Fruit fly (Drosophila melanogaster): ENCODE data around the gene kay.
A peak's percentile ranks its signal among the peaks of the same experiment; 100 is the strongest.

kay gene

dm6 chr3R:29775755-29776686, 10.2 kb downstream of the kay start:
- TF ChIP-seq usp (GFP tag; optimal IDR thresholded peaks at IDR 0.05) (no peak), CG8478 (optimal IDR thresholded peaks at IDR 0.05) (no peak), pan (optimal IDR thresholded peaks at IDR 0.05) (no peak), Dll (optimal IDR thresholded peaks at IDR 0.05) (no peak), psq (optimal IDR thresholded peaks at IDR 0.05) (no peak), EcR (GFP tag; optimal IDR thresholded peaks at IDR 0.05) (no peak)

DNA sequence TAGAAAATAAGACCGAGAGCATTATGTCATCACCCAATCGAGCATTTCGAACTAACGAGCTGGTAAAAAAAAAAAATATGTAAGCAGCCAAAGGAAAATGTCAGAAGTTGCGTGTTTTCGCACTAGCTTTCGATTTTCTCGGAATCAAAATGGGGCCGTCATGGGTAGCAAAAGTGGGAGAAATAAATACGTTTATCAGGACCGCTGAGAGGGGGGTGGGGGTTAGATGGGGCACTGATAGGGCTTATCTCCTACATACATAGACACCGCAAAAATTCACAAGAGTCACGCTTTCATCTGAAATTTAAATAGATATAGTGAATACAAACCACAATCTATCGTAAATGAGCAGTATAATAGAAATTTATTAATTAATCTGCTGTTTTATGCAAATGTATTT, 11.4 kb downstream of the kay start:
- no peak for TF ChIP-seq usp (GFP tag; optimal IDR thresholded peaks at IDR 0.05)
- no peak for TF ChIP-seq CG8478 (optimal IDR thresholded peaks at IDR 0.05)
- no peak for TF ChIP-seq psq (optimal IDR thresholded peaks at IDR 0.05)
- no peak for TF ChIP-seq pan (optimal IDR thresholded peaks at IDR 0.05)

DNA sequence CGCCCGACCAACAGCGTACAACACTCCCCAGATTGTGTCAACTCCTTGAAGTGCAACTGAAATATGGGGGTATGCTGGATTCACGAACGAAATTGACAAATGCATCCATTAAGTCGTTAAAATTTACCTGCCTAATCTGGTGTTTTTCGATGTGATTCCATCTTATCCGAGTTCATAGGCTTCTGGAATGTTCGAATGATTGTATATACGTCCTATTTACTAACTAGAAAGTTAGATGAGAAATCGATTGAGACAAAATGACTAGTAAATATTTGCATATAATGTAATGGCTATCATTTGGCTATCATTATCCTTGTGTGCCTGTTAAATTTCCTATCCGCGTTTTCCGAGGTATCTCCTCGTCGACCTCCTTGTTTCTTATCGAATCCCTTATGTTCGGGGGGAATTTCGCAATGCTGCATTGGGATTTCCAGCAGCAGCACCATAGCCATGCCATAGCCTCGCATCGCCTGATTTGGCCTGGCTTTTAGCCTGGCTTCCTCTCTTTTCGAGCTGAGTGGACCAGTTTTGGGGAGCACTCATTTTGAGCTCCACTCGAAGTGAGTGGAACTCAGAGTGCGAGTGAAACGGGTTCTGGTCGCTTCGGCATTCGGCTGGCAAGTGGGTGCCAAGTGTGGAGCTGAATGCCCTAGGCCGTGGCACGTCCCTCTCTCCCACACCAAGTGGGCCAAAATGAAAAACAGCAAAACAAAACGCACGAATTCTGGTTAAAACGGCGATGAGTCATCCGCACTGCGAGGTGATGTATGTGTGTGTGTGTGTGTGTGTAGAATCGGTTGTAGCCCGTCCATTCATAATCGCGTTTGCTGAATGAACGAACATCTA, 12.6 kb downstream of the kay start:
- TF ChIP-seq EcR (GFP tag; optimal IDR thresholded peaks at IDR 0.05) (peak in 1 of 2 experiments; percentile 0), usp (GFP tag; optimal IDR thresholded peaks at IDR 0.05) (no peak), pan (optimal IDR thresholded peaks at IDR 0.05) (peak; percentile 93)

DNA sequence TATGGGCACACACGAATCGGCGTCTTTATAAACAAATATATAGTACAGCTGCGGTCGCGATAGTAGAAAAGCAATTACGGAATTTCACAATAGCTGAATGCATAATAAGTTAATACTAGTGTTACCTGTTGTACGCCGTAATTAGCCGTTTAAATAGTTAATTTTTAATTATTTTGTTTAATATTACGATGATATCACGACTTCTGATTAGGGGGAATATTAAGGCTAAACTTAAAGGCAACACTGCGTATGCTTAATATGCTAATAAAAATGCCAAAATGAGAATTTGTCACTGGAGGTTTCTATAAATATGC, 13.1 kb downstream of the kay start:
- no peak for TF ChIP-seq psq (optimal IDR thresholded peaks at IDR 0.05)
- TF ChIP-seq EcR (GFP tag; optimal IDR thresholded peaks at IDR 0.05), result no peak
- TF ChIP-seq CG8478 (optimal IDR thresholded peaks at IDR 0.05), result no peak
- no peak for TF ChIP-seq Dll (optimal IDR thresholded peaks at IDR 0.05)
- TF ChIP-seq usp (GFP tag; optimal IDR thresholded peaks at IDR 0.05), result no peak
- no peak for TF ChIP-seq pan (optimal IDR thresholded peaks at IDR 0.05)

- TF ChIP-seq CG8478 (optimal IDR thresholded peaks at IDR 0.05), result no peak
- TF ChIP-seq usp (GFP tag; optimal IDR thresholded peaks at IDR 0.05), result no peak
- no peak for TF ChIP-seq Dll (optimal IDR thresholded peaks at IDR 0.05)
- TF ChIP-seq psq (optimal IDR thresholded peaks at IDR 0.05), result no peak
- TF ChIP-seq pan (optimal IDR thresholded peaks at IDR 0.05), result no peak
- no peak for TF ChIP-seq EcR (GFP tag; optimal IDR thresholded peaks at IDR 0.05)
Measured at dm6 chr3R:29780402-29781029, 14.7 kb downstream of the kay start, which contains the start of gene fig. Gene fig (minus strand): TSS chr3R:29780452.

- TF ChIP-seq Dll (optimal IDR thresholded peaks at IDR 0.05), result no peak
- TF ChIP-seq usp (GFP tag; optimal IDR thresholded peaks at IDR 0.05), result no peak
- TF ChIP-seq psq (optimal IDR thresholded peaks at IDR 0.05), result no peak
- TF ChIP-seq pan (optimal IDR thresholded peaks at IDR 0.05), result no peak
- TF ChIP-seq CG8478 (optimal IDR thresholded peaks at IDR 0.05), result no peak
- no peak for TF ChIP-seq EcR (GFP tag; optimal IDR thresholded peaks at IDR 0.05)
Measured at dm6 chr3R:29781874-29782273, 16.1 kb downstream of the kay start.

DNA sequence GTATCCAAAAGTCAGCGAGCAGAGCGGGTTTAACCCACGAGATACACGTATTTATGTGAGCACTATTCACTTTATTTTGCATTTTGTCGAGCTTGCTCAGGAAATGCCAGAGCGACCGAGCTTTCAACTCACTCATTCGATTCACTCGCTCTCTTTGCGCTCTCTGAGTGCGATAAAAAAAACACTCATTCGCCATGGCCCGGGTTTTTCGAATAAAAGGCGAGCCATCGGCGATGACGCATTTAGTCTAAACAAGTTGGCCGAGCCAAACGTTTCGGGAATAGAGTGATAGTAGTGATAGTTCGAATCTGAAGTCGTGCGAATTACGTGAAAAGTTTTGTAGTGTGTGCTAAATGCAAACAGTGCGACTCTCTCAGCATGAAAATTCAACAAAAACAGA, 16.6 kb downstream of the kay start:
- TF ChIP-seq Dll (optimal IDR thresholded peaks at IDR 0.05), result peak; percentile 75
- TF ChIP-seq usp (GFP tag; optimal IDR thresholded peaks at IDR 0.05), result no peak

dm6 chr3R:29783210-29783609, 17.4 kb downstream of the kay start:
- TF ChIP-seq Dll (optimal IDR thresholded peaks at IDR 0.05), result no peak
- TF ChIP-seq usp (GFP tag; optimal IDR thresholded peaks at IDR 0.05), result no peak
- TF ChIP-seq EcR (GFP tag; optimal IDR thresholded peaks at IDR 0.05), result no peak
- no peak for TF ChIP-seq pan (optimal IDR thresholded peaks at IDR 0.05)
- TF ChIP-seq psq (optimal IDR thresholded peaks at IDR 0.05), result no peak
- no peak for TF ChIP-seq CG8478 (optimal IDR thresholded peaks at IDR 0.05)

DNA sequence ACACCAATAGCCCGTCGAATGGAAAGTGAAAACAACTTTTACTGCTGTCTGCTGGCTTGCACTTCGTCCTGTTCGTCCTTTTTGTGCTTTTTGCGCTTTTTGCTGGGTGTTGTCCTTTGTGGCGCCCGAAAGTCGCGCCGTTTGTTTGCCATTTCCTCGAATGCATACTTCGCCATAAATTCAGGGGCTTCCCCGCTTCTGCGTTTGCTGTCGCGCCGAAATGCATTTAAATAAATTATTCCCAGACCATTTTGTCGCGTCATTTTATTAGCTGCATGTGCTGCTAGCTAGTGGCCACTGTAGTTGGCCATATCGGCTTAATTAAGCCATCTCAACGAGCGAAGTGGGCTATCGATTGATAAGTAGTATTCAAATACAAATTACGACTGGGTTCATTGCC, 19.4 kb downstream of the kay start:
- TF ChIP-seq Dll (optimal IDR thresholded peaks at IDR 0.05), result no peak
- no peak for TF ChIP-seq EcR (GFP tag; optimal IDR thresholded peaks at IDR 0.05)
- TF ChIP-seq pan (optimal IDR thresholded peaks at IDR 0.05), result no peak
- no peak for TF ChIP-seq psq (optimal IDR thresholded peaks at IDR 0.05)
- no peak for TF ChIP-seq usp (GFP tag; optimal IDR thresholded peaks at IDR 0.05)
- TF ChIP-seq CG8478 (optimal IDR thresholded peaks at IDR 0.05), result no peak

- no peak for TF ChIP-seq psq (optimal IDR thresholded peaks at IDR 0.05)
- TF ChIP-seq pan (optimal IDR thresholded peaks at IDR 0.05), result no peak
Measured at dm6 chr3R:29786016-29786996, 20.5 kb downstream of the kay start.

DNA sequence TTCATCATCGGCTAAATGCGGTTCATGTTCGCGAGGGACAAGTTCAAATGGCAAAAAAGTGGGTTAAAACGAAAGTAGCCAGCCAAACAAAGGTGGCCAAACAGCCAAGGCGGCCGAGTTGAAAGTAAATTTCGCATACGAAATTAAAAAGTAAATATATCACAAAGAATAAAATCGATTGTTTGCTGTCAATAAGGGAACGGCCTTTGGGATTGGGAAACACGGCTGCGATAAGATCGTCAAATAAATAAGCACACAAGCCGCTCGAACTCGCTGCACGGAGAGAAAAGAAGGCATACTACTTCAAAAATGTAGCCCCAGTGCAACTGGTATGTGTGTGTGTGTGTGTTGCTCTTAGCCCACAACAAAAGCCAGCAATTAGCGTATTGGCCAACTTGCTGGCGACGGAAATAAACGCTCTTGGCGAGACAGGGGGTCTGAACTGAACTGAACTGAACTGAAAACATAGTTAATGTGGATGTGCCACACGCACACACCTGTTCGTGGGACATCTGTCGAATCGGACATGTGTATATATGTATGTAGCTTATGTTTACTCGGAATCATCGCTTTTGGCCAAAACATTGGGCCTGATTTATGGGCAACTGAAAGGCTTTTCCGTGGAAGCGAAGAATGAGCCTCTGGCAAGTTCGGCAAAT, 22.2 kb downstream of the kay start:
- TF ChIP-seq psq (optimal IDR thresholded peaks at IDR 0.05) (no peak), EcR (GFP tag; optimal IDR thresholded peaks at IDR 0.05) (no peak), pan (optimal IDR thresholded peaks at IDR 0.05) (no peak), Dll (optimal IDR thresholded peaks at IDR 0.05) (no peak), usp (GFP tag; optimal IDR thresholded peaks at IDR 0.05) (no peak), CG8478 (optimal IDR thresholded peaks at IDR 0.05) (no peak)

Data from whole organism.